Worm (Caenorhabditis elegans) whole organism, late embryonic: ENCODE results near the gene ceh-63.

Experiments
- ceh-2 ChIP-seq: sonication (generic microtip); optimal IDR thresholded peaks from 2 replicates; lab custom pipeline; 2016; ENCODE audit warnings: missing genotype, missing genetic modification characterization, missing compliant biosample characterization
- ceh-30 ChIP-seq: fragments of 150-350 bp; optimal IDR thresholded peaks from 2 replicates; lab custom pipeline; 2014; ENCODE audit warnings: missing biosample characterization, missing genetic modification characterization
- dve-1 ChIP-seq: sonication (generic microtip); optimal IDR thresholded peaks from 2 replicates; lab custom pipeline; 2017; ENCODE audit warnings: antibody characterized with exemption, mild to moderate bottlenecking, missing genetic modification characterization, missing compliant biosample characterization
- ets-4 ChIP-seq: sonication (generic microtip); optimal IDR thresholded peaks from 2 replicates; lab custom pipeline; 2016; ENCODE audit warnings: missing genetic modification characterization, missing compliant biosample characterization
- nhr-11 ChIP-seq: fragments of 150-350 bp; optimal IDR thresholded peaks from 2 replicates; lab custom pipeline; 2014; ENCODE audit warnings: missing biosample characterization, missing genetic modification characterization
- pag-3 ChIP-seq: sonication (generic microtip); optimal IDR thresholded peaks from 2 replicates; lab custom pipeline; 2016; ENCODE audit warnings: missing compliant biosample characterization, missing genetic modification characterization, borderline replicate concordance
- tbx-2 ChIP-seq: sonication (generic microtip); optimal IDR thresholded peaks from 2 replicates; lab custom pipeline; 2016; ENCODE audit warnings: missing genetic modification characterization, missing compliant biosample characterization
- tbx-7 ChIP-seq: sonication (generic microtip); optimal IDR thresholded peaks from 2 replicates; lab custom pipeline; 2016; ENCODE audit warnings: missing genotype, missing genetic modification characterization, missing compliant biosample characterization

DNA sequence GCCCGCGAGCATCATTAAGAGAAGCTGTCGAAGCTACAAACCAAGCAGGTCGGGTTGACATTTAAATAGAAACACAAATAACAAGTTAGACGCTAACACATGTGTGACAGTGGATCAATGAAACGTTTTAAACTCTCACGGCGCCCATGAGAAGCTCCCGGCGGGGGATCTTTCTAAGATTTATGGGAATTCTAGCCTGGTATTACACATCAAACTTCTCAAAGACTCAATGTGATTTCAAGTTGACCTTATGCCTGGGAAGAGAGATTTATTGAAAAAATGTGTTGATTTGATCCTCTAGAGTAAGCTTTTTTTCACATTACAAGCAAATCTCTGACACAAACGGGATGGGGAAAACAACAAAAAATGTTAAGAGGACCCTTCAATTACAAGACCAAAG lies 35.9 kb upstream of the ceh-63 start:
- TF ChIP-seq tbx-7 (no peak), dve-1 (tag; lab: Kevin White, UChicago) (no peak), tbx-2 (tag; lab: Kevin White, UChicago) (no peak), pag-3 (no peak), ceh-2 (tag; lab: Kevin White, UChicago) (no peak), ceh-30 (no peak), nhr-11 (tag; lab: Kevin White, UChicago) (no peak), ets-4 (tag; lab: Kevin White, UChicago) (no peak)
